Fruit fly (Drosophila melanogaster) whole organism, prepupa: ENCODE results near the gene CG15878.

Source experiments
- Hr4 ChIP-seq: fragments of 200-800 bp; sonication (Bioruptor generic); optimal IDR thresholded peaks from 3 replicates; lab custom pipeline; 2016; ENCODE audit warnings: missing biosample characterization, missing genetic modification characterization
- Sox15 ChIP-seq: fragments of 200-800 bp; sonication (Bioruptor generic); optimal IDR thresholded peaks from 3 replicates; lab custom pipeline; 2016; ENCODE audit warnings: missing biosample characterization, missing genetic modification characterization
- achi ChIP-seq: fragments of 200-800 bp; sonication (Bioruptor generic); optimal IDR thresholded peaks from 3 replicates; lab custom pipeline; 2016; ENCODE audit warnings: missing biosample characterization, missing genetic modification characterization
- acj6 ChIP-seq: fragments of 200-800 bp; sonication (Bioruptor generic); optimal IDR thresholded peaks from 3 replicates; lab custom pipeline; 2016; ENCODE audit warnings: missing biosample characterization, missing genetic modification characterization

DNA sequence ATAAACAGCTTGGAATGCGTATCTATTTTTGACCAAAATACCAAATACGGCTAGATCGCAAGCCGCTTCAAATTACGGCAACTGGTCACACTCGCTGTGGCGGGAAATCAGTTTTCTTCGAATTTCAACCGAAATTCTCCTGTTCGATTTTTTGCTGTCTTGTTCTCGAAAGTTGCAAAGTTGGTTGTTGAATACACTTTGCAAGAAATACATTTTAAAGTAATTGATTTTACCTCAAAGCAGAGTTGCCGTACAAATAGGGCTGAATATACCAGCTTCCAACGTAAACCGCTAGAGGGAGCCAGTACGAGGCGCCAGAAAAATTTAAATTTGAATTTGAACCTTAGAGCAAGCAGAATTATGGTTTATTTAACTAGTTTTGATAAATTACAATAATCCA lies 24.7 kb upstream of the CG15878 start, which contains the start of gene CG9018:
- TF ChIP-seq Hr4 (GFP tag; lab: Kevin White, UChicago) (no peak), Sox15 (GFP tag; lab: Kevin White, UChicago) (no peak), acj6 (GFP tag; lab: Kevin White, UChicago) (no peak), achi (GFP tag; lab: Kevin White, UChicago) (no peak)
